Fruit fly (Drosophila melanogaster): Measurements from ENCODE around the gene CG1578.

CG1578 gene

dm6 chrX:11788187-11788870 lies 28.0 kb downstream of the CG1578 start (continued):
- TF ChIP-seq CG17912 (GFP tag; optimal IDR thresholded peaks at IDR 0.05) (no peak), so (GFP tag; IDR thresholded peaks at IDR 0.05) (peak; percentile 63; the same call in 1 of the 3 replicates), CG3163 (GFP tag; optimal IDR thresholded peaks at IDR 0.05) (no peak), CG17802 (tag; optimal IDR thresholded peaks at IDR 0.05) (peak; percentile 32), CG16813 (GFP tag; IDR thresholded peaks at IDR 0.05; ENCODE audit: partially characterized antibody) (no peak), dpn (GFP tag; optimal IDR thresholded peaks at IDR 0.05) (peak; percentile 55 to 67), CG10147 (GFP tag; optimal IDR thresholded peaks at IDR 0.05) (peak; percentile 48), Dfd (GFP tag; optimal IDR thresholded peaks at IDR 0.05) (no peak), gem (tag; optimal IDR thresholded peaks at IDR 0.05) (peak; percentile 85), nau (GFP tag; optimal IDR thresholded peaks at IDR 0.05) (peak; percentile 60), slp2 (GFP tag; optimal IDR thresholded peaks at IDR 0.05) (peak; percentile 44), CG11723 (GFP tag; optimal IDR thresholded peaks at IDR 0.05) (peak; percentile 48), sim (GFP tag; IDR thresholded peaks at IDR 0.05) (0 out of 2 replicates have a peak, but pooled peaks have one; percentile 31), sug (tag; optimal IDR thresholded peaks at IDR 0.05) (no peak), HmgZ (tag; optimal IDR thresholded peaks at IDR 0.05) (peak; percentile 51), CG32532 (GFP tag; IDR thresholded peaks at IDR 0.05) (peak; percentile 75), klu (GFP tag; IDR thresholded peaks at IDR 0.05) (0 out of 2 replicates have a peak, but pooled peaks have one; percentile 52), jumu (GFP tag; optimal IDR thresholded peaks at IDR 0.05) (peak; percentile 65), zen (tag; optimal IDR thresholded peaks at IDR 0.05) (peak; percentile 68), scrt (GFP tag; optimal IDR thresholded peaks at IDR 0.05) (peak; percentile 46), Abd-B (GFP tag; optimal IDR thresholded peaks at IDR 0.05) (peak; percentile 34), mld (GFP tag; IDR thresholded peaks at IDR 0.05; ENCODE audit: partially characterized antibody) (no peak), da (GFP tag; optimal IDR thresholded peaks at IDR 0.05) (no peak), mirr (GFP tag; optimal IDR thresholded peaks at IDR 0.05) (no peak), btn (GFP tag; optimal IDR thresholded peaks at IDR 0.05) (peak; percentile 40), CrebB (tag; optimal IDR thresholded peaks at IDR 0.05) (peak; percentile 38), fd3F (GFP tag; optimal IDR thresholded peaks at IDR 0.05) (peak; percentile 56), Hey (tag; optimal IDR thresholded peaks at IDR 0.05) (no peak), Gug (GFP tag; IDR thresholded peaks at IDR 0.05) (no peak), Pdp1 (GFP tag; optimal IDR thresholded peaks at IDR 0.05) (peak; percentile 59 to 62), CG1602 (GFP tag; optimal IDR thresholded peaks at IDR 0.05) (peak; percentile 52), ro (GFP tag; IDR thresholded peaks at IDR 0.05) (peak; percentile 43; the same call in 1 of the 2 replicates), HLH3B (GFP tag; IDR thresholded peaks at IDR 0.05) (peak; percentile 72), CG13775 (GFP tag; optimal IDR thresholded peaks at IDR 0.05) (peak; percentile 52), Ptx1 (GFP tag; IDR thresholded peaks at IDR 0.05) (peak; percentile 83), CG3281 (GFP tag; optimal IDR thresholded peaks at IDR 0.05) (peak; percentile 63), Doc2 (GFP tag; IDR thresholded peaks at IDR 0.05) (0 out of 2 replicates have a peak, but pooled peaks have one; percentile 24), dysf (GFP tag; IDR thresholded peaks at IDR 0.05) (peak; percentile 82), CG6813 (GFP tag; optimal IDR thresholded peaks at IDR 0.05) (no peak), CG17186 (GFP tag; optimal IDR thresholded peaks at IDR 0.05) (no peak), CG13123 (GFP tag; optimal IDR thresholded peaks at IDR 0.05) (peak; percentile 54), Sry-β (GFP tag; optimal IDR thresholded peaks at IDR 0.05) (peak; percentile 84), CG32772 (GFP tag; IDR thresholded peaks at IDR 0.05) (peak; percentile 66), Mad (GFP tag; optimal IDR thresholded peaks at IDR 0.05) (peak; percentile 45), CoRest (tag; optimal IDR thresholded peaks at IDR 0.05) (peak; percentile 74), inv (GFP tag; IDR thresholded peaks at IDR 0.05; ENCODE audit: partially characterized antibody) (no peak), Hand (GFP tag; optimal IDR thresholded peaks at IDR 0.05) (peak; percentile 53), al (GFP tag; IDR thresholded peaks at IDR 0.05) (0 out of 2 replicates have a peak, but pooled peaks have one; percentile 28), bcd (GFP tag; optimal IDR thresholded peaks at IDR 0.05) (peak; percentile 77)

All from whole organism, embryonic.